Worm (Caenorhabditis elegans) whole organism, young adult: ENCODE data around the gene F18E9.1.
"Not testable (repeated sequence)": the region's sequence is repeated elsewhere in the genome, so short reads cannot be mapped to it uniquely, and the experiment has no call there.

Experiments used
- F33H1.4 ChIP-seq: fragments of 200-800 bp; sonication (Bioruptor generic); IDR thresholded peaks from 2 replicates; pipeline ENCODE4 v1.3.6; 2022; ENCODE audit warnings: missing genetic modification reagents, missing genetic modification characterization, missing compliant biosample characterization
- dpl-1 ChIP-seq: fragments of 150-350 bp; optimal IDR thresholded peaks from 2 replicates; lab custom pipeline; 2014; ENCODE audit warnings: missing biosample characterization, missing genetic modification reagents, missing genetic modification characterization
- nfya-1 ChIP-seq: sonication (generic microtip); optimal IDR thresholded peaks from 2 replicates; lab custom pipeline; 2017; ENCODE audit warnings: antibody characterized with exemption, missing compliant biosample characterization, missing genetic modification characterization, borderline replicate concordance; ENCODE audit not compliant: insufficient read depth

DNA sequence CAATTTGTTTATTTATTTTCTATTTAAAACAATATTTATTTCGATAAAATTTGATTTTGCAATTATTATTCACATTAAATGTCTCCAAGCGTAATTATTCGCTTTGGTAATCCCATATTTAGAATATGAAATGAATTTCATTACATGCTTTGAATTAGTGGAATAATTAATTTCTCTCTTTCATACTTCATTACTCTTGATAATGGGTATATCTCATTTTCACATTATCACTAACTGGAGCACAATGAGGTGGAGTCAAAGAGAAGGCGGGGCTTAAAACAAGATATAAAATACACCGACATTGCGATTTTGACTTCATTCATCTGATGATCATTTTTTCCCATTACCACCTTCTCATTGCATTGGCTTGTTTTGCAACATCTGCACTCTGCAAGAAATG, 9.3 kb downstream of the F18E9.1 start, which contains the start of gene K01A12.4:
- not testable (repeated sequence) for TF ChIP-seq nfya-1 (tag; lab: Kevin White, UChicago); dpl-1 (GFP tag; lab: Kevin White, UChicago); F33H1.4 (GFP tag; lab: Robert Waterston, UW)
